Fruit fly (Drosophila melanogaster) whole organism: Measurements from ENCODE around the gene Ugt36F1.

Source experiments
- Dll ChIP-seq: fragments of >200 bp; optimal IDR thresholded peaks from 2 replicates; lab custom pipeline; 2017
- pan ChIP-seq: fragments of >200 bp; optimal IDR thresholded peaks from 2 replicates; lab custom pipeline; 2017
- psq ChIP-seq: fragments of >200 bp; optimal IDR thresholded peaks from 2 replicates; lab custom pipeline; 2017
- usp ChIP-seq: fragments of >200 bp; optimal IDR thresholded peaks from 2 replicates; lab custom pipeline; 2017; ENCODE audit warnings: missing biosample characterization, missing genetic modification characterization, mixed read lengths

- TF ChIP-seq psq (lab: Kevin White, UChicago), result no peak
- no peak for TF ChIP-seq pan (lab: Kevin White, UChicago)
- no peak for TF ChIP-seq Dll (lab: Kevin White, UChicago)
- TF ChIP-seq usp (GFP tag; lab: Kevin White, UChicago), result no peak
Observed at dm6 chr2L:18871822-18872221, 52.7 kb downstream of the Ugt36F1 start.
